Worm (Caenorhabditis elegans) whole organism, mixed stage, embryonic: Measurements from ENCODE around the gene ntl-9.

Experiments used
- M03D4.4 ChIP-seq: sonication (generic microtip); optimal IDR thresholded peaks from 2 replicates; lab custom pipeline; 2017; ENCODE audit warnings: mild to moderate bottlenecking, missing genetic modification characterization, missing compliant biosample characterization
- blmp-1 ChIP-seq: fragments of 150-350 bp; optimal IDR thresholded peaks from 2 replicates; lab custom pipeline; 2014; ENCODE audit warnings: missing biosample characterization, missing genetic modification characterization
- ceh-39 ChIP-seq: fragments of 150-350 bp; optimal IDR thresholded peaks from 2 replicates; lab custom pipeline; 2014; ENCODE audit warnings: missing biosample characterization, missing genetic modification characterization
- ceh-43 ChIP-seq: fragments of 200-800 bp; sonication (Bioruptor generic); optimal IDR thresholded peaks from 2 replicates; lab custom pipeline; 2018; ENCODE audit warnings: mild to moderate bottlenecking, missing genetic modification characterization, moderate library complexity, missing compliant biosample characterization
- ceh-83 ChIP-seq: fragments of 200-800 bp; sonication (Bioruptor generic); optimal IDR thresholded peaks from 2 replicates; lab custom pipeline; 2018; ENCODE audit warnings: mild to moderate bottlenecking, missing genetic modification characterization, missing compliant biosample characterization
- ces-1 ChIP-seq: fragments of 150-350 bp; optimal IDR thresholded peaks from 2 replicates; lab custom pipeline; 2014; ENCODE audit warnings: missing biosample characterization, missing genetic modification reagents, missing genetic modification characterization
- cnd-1 ChIP-seq: fragments of 200-800 bp; sonication (Bioruptor generic); optimal IDR thresholded peaks from 2 replicates; lab custom pipeline; 2018; ENCODE audit warnings: mild to moderate bottlenecking, missing genetic modification characterization, missing compliant biosample characterization
- drap-1 ChIP-seq: fragments of 200-800 bp; sonication (Bioruptor generic); optimal IDR thresholded peaks from 3 replicates; lab custom pipeline; 2018; ENCODE audit warnings: mild to moderate bottlenecking, missing genetic modification characterization, missing compliant biosample characterization
- elt-1 ChIP-seq: sonication (generic microtip); optimal IDR thresholded peaks from 2 replicates; lab custom pipeline; 2017; ENCODE audit warnings: missing genetic modification characterization, mild to moderate bottlenecking, missing compliant biosample characterization, antibody characterized with exemption, moderate library complexity, borderline replicate concordance; ENCODE audit not compliant: insufficient read depth
- flh-1 ChIP-seq: fragments of 200-800 bp; sonication (Bioruptor generic); optimal IDR thresholded peaks from 2 replicates; lab custom pipeline; 2018; ENCODE audit warnings: mild to moderate bottlenecking, missing genetic modification characterization, moderate library complexity, missing compliant biosample characterization
- ham-2 ChIP-seq: fragments of 200-800 bp; sonication (Bioruptor generic); optimal IDR thresholded peaks from 2 replicates; lab custom pipeline; 2018; ENCODE audit warnings: mild to moderate bottlenecking, missing genetic modification characterization, missing compliant biosample characterization
- hlh-1 ChIP-seq: fragments of 150-350 bp; optimal IDR thresholded peaks from 2 replicates; lab custom pipeline; 2014; ENCODE audit warnings: missing biosample characterization, missing genetic modification reagents, missing genetic modification characterization
- lin-13 ChIP-seq: fragments of 150-350 bp; optimal IDR thresholded peaks from 2 replicates; lab custom pipeline; 2014; ENCODE audit warnings: missing biosample characterization, missing genetic modification characterization
- lin-32 ChIP-seq: fragments of 200-800 bp; sonication (Bioruptor generic); optimal IDR thresholded peaks from 2 replicates; lab custom pipeline; 2018; ENCODE audit warnings: mild to moderate bottlenecking, missing genetic modification characterization, missing compliant biosample characterization
- mab-5 ChIP-seq: fragments of 150-350 bp; optimal IDR thresholded peaks from 2 replicates; lab custom pipeline; 2014; ENCODE audit warnings: missing biosample characterization, missing genetic modification characterization
- mep-1 ChIP-seq: fragments of 150-350 bp; optimal IDR thresholded peaks from 2 replicates; lab custom pipeline; 2017; ENCODE audit warnings: missing biosample characterization, missing genetic modification reagents, missing genetic modification characterization, inconsistent platforms
- mls-2 ChIP-seq: sonication (generic microtip); optimal IDR thresholded peaks from 2 replicates; lab custom pipeline; 2016; ENCODE audit warnings: mild to moderate bottlenecking, missing genetic modification characterization, moderate library complexity, missing compliant biosample characterization
- nhr-12 ChIP-seq: fragments of 150-350 bp; optimal IDR thresholded peaks from 2 replicates; lab custom pipeline; 2014; ENCODE audit warnings: missing biosample characterization, missing genetic modification characterization
- nhr-2 ChIP-seq: fragments of 150-350 bp; optimal IDR thresholded peaks from 2 replicates; lab custom pipeline; 2014; ENCODE audit warnings: missing biosample characterization, missing genetic modification characterization
- pha-4 ChIP-seq: fragments of 150-350 bp; optimal IDR thresholded peaks from 2 replicates; lab custom pipeline; 2018; ENCODE audit warnings: missing biosample characterization, missing genetic modification reagents, missing genetic modification characterization
- sem-2 ChIP-seq: fragments of 200-800 bp; sonication (Bioruptor generic); optimal IDR thresholded peaks from 2 replicates; lab custom pipeline; 2018; ENCODE audit warnings: mild to moderate bottlenecking, missing genetic modification characterization, missing compliant biosample characterization
- snpc-4 ChIP-seq: fragments of 150-350 bp; optimal IDR thresholded peaks from 2 replicates; lab custom pipeline; 2014; ENCODE audit warnings: missing biosample characterization, missing genetic modification characterization
- sptf-1 ChIP-seq: sonication (generic microtip); optimal IDR thresholded peaks from 2 replicates; lab custom pipeline; 2017; ENCODE audit warnings: mild to moderate bottlenecking, missing genetic modification characterization, moderate library complexity, missing compliant biosample characterization
- tbx-8 ChIP-seq: fragments of 200-800 bp; sonication (Bioruptor generic); optimal IDR thresholded peaks from 2 replicates; lab custom pipeline; 2018; ENCODE audit warnings: mild to moderate bottlenecking, missing genetic modification characterization, moderate library complexity, missing compliant biosample characterization
- unc-120 ChIP-seq: sonication (generic microtip); optimal IDR thresholded peaks from 2 replicates; lab custom pipeline; 2017; ENCODE audit warnings: missing genetic modification characterization, missing compliant biosample characterization; ENCODE audit not compliant: poor library complexity, severe bottlenecking
- unc-39 ChIP-seq: fragments of 150-350 bp; optimal IDR thresholded peaks from 2 replicates; lab custom pipeline; 2014; ENCODE audit warnings: missing biosample characterization, missing genetic modification characterization
- unc-62 ChIP-seq: fragments of 150-350 bp; optimal IDR thresholded peaks from 2 replicates; lab custom pipeline; 2014; ENCODE audit warnings: missing biosample characterization, missing genetic modification reagents, missing genetic modification characterization
- zip-8 ChIP-seq: fragments of 150-350 bp; optimal IDR thresholded peaks from 2 replicates; lab custom pipeline; 2014; ENCODE audit warnings: missing biosample characterization, missing genetic modification characterization
- ztf-11 ChIP-seq: fragments of 150-350 bp; optimal IDR thresholded peaks from 2 replicates; lab custom pipeline; 2014; ENCODE audit warnings: missing biosample characterization, missing genetic modification characterization

Gene ntl-9

ce11 chrIII:4932203-4932699, 12.1 kb upstream of the ntl-9 start, which contains the start of the genes C26E6.12 and eri-9:
Gene C26E6.12, minus strand, starts transcription at chrIII:4932253.
Gene eri-9, plus strand, starts transcription at chrIII:4932450.
- TF ChIP-seq mab-5 (tag; lab: Kevin White, UChicago) (no peak), ceh-83 (GFP tag; lab: Kevin White, UChicago) (no peak), zip-8 (tag; lab: Kevin White, UChicago) (no peak), unc-62 (GFP tag; lab: Kevin White, UChicago) (no peak), mep-1 (tag; lab: Kevin White, UChicago) (no peak), mls-2 (tag; lab: Kevin White, UChicago) (no peak), blmp-1 (tag; lab: Kevin White, UChicago) (no peak), ztf-11 (tag; lab: Kevin White, UChicago) (no peak), flh-1 (GFP tag; lab: Kevin White, UChicago) (no peak), M03D4.4 (tag; lab: Kevin White, UChicago) (no peak)

DNA sequence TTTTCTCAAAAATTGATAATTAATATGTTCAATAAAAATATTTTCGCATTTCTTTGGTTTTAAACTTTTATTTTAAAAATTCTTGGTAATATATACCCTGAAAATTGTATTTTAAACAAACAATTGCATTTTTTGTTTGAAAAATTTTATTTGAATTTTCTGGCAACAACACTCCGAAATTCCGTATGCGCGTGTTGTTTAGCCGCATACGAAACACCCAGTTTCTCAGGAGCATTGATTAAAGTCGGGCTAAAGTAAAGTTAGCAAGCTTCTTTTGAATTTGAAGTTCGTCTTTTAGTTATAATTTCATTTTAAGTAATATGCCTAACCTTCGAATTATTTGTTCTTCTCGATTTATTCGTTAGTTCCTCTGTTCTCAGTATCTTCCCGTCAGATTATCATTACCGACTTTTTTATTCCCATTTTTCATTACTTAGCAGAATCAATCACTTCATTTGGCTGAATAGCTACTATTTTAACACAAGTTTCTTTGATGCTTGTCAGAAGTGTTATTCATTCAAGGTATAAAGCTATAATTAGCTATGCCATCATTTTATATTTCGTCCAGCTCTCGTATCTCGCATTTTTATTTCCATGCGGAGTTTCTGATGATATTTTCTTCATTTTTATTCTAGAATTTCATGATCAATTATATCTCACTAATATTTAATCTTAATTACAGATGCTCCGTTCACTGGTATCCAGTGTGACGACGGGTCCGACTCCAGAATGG, 9.3 kb upstream of the ntl-9 start, which contains the start of gene mrps-18C:
Gene mrps-18C (plus strand): TSS at position 683 of the 733 bp plus-strand sequence.
- TF ChIP-seq mls-2 (tag; lab: Kevin White, UChicago) (no peak), sem-2 (GFP tag; lab: Kevin White, UChicago) (no peak), lin-32 (GFP tag; lab: Kevin White, UChicago) (no peak), ceh-39 (no peak), blmp-1 (tag; lab: Kevin White, UChicago) (no peak), pha-4 (no peak), hlh-1 (tag; lab: Kevin White, UChicago) (no peak), ham-2 (GFP tag; lab: Kevin White, UChicago) (no peak), flh-1 (GFP tag; lab: Kevin White, UChicago) (no peak), unc-39 (no peak), drap-1 (GFP tag; lab: Kevin White, UChicago) (no peak), unc-62 (GFP tag; lab: Kevin White, UChicago) (no peak), snpc-4 (tag; lab: Kevin White, UChicago) (no peak), cnd-1 (no peak), nhr-12 (tag; lab: Kevin White, UChicago) (no peak), ztf-11 (tag; lab: Kevin White, UChicago) (no peak), nhr-2 (tag; lab: Kevin White, UChicago) (no peak), sptf-1 (tag; lab: Kevin White, UChicago) (no peak)

ce11 chrIII:4937022-4937421, 7.3 kb upstream of the ntl-9 start, which contains the start of gene fsn-1:
Gene fsn-1, plus strand, starts transcription at chrIII:4937322.
- TF ChIP-seq ztf-11 (tag; lab: Kevin White, UChicago), result no peak
- TF ChIP-seq unc-120, result no peak
- TF ChIP-seq snpc-4 (tag; lab: Kevin White, UChicago), result no peak
- TF ChIP-seq ham-2 (GFP tag; lab: Kevin White, UChicago), result no peak
- no peak for TF ChIP-seq ceh-83 (GFP tag; lab: Kevin White, UChicago)

DNA sequence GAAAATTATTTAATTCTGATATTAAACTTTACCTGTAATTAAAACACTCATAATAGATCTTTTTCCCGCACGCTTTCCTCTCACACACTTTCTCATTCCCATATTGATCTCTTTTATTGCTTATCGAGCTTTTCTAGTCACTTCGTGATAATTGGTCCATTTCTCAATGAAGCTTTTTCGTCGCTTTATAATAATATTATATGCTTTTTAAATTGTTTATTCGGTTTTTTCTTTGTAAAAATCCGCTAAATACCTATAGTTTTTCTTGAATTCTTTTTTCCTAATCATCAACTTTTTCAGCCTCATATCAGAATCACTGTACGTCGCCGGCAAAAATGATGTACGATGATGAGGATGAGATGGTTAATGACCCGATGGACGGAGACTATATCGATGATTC, 5.0 kb upstream of the ntl-9 start, which contains the start of gene rpb-2:
Gene rpb-2 (plus strand): TSS at position 301 of the 400 bp plus-strand sequence.
- TF ChIP-seq ceh-39 (no peak), unc-39 (no peak), flh-1 (GFP tag; lab: Kevin White, UChicago) (no peak), blmp-1 (tag; lab: Kevin White, UChicago) (no peak), unc-62 (GFP tag; lab: Kevin White, UChicago) (no peak), unc-120 (no peak), nhr-12 (tag; lab: Kevin White, UChicago) (no peak), elt-1 (no peak), nhr-2 (tag; lab: Kevin White, UChicago) (no peak), mep-1 (tag; lab: Kevin White, UChicago) (no peak), ham-2 (GFP tag; lab: Kevin White, UChicago) (no peak), snpc-4 (tag; lab: Kevin White, UChicago) (no peak), sem-2 (GFP tag; lab: Kevin White, UChicago) (no peak), cnd-1 (no peak), mls-2 (tag; lab: Kevin White, UChicago) (no peak), ceh-43 (GFP tag; lab: Kevin White, UChicago) (no peak), hlh-1 (tag; lab: Kevin White, UChicago) (no peak)

DNA sequence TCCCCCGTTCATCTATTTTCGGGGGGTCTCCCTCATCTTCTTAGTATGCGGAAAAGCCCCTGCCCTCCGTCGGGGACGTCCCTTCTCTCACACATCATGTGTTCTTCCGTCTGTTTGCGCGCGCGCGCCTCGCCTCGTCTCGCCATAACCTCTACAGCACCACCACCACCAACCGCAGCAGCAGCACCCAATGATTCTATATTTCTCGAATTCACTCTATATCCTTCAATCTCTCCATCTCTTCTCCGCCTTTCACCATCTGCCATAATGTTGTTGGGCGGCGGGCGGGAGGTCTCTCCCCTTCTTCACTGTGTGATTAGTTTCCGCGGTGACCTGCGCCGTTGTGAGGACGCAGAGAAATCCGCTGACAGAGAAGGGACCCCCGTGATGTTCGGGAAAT, 3.0 kb downstream of the ntl-9 start:
- TF ChIP-seq drap-1 (GFP tag; lab: Kevin White, UChicago) (peak; percentile 57), ztf-11 (tag; lab: Kevin White, UChicago) (peak; percentile 83), ces-1 (GFP tag; lab: Kevin White, UChicago) (peak; percentile 71), unc-62 (GFP tag; lab: Kevin White, UChicago) (peak; percentile 71), tbx-8 (GFP tag; lab: Kevin White, UChicago) (peak; percentile 43), lin-13 (tag; lab: Kevin White, UChicago) (no peak), pha-4 (no peak), ceh-43 (GFP tag; lab: Kevin White, UChicago) (peak; percentile 58), cnd-1 (peak; percentile 91), ceh-39 (no peak), unc-120 (peak; percentile 64), flh-1 (GFP tag; lab: Kevin White, UChicago) (no peak), ham-2 (GFP tag; lab: Kevin White, UChicago) (peak; percentile 80), zip-8 (tag; lab: Kevin White, UChicago) (no peak), sptf-1 (tag; lab: Kevin White, UChicago) (peak; percentile 84), mls-2 (tag; lab: Kevin White, UChicago) (peak; percentile 86), ceh-83 (GFP tag; lab: Kevin White, UChicago) (peak; percentile 78), hlh-1 (tag; lab: Kevin White, UChicago) (peak; percentile 15), sem-2 (GFP tag; lab: Kevin White, UChicago) (peak; percentile 29), lin-32 (GFP tag; lab: Kevin White, UChicago) (peak; percentile 20), M03D4.4 (tag; lab: Kevin White, UChicago) (peak; percentile 73), mep-1 (tag; lab: Kevin White, UChicago) (peak; percentile 52)
